Worm (Caenorhabditis elegans): ENCODE data around the gene Y38H8A.12.
"Not testable (repeated sequence)": the region's sequence is repeated elsewhere in the genome, so short reads cannot be mapped to it uniquely, and the experiment has no call there.

- TF ChIP-seq mab-5 (tag; optimal IDR thresholded peaks at IDR 0.05); unc-39 (tag; optimal IDR thresholded peaks at IDR 0.05); unc-62 (GFP tag; optimal IDR thresholded peaks at IDR 0.05); ztf-11 (tag; optimal IDR thresholded peaks at IDR 0.05); cnd-1 (tag; optimal IDR thresholded peaks at IDR 0.05); elt-3 (tag; optimal IDR thresholded peaks at IDR 0.05); lin-13 (tag; optimal IDR thresholded peaks at IDR 0.05); sem-2 (GFP tag; optimal IDR thresholded peaks at IDR 0.05); zip-8 (tag; optimal IDR thresholded peaks at IDR 0.05): not testable (repeated sequence)
These were observed 26.9 kb downstream of the Y38H8A.12 start, which contains the start of gene K09B11.5 for ce11 chrIV:13433904-13434303.
